Fruit fly (Drosophila melanogaster) whole organism, embryonic: ENCODE measurements around the gene hale.
A peak's percentile ranks its signal among the peaks of the same experiment; 100 is the strongest.

ENCODE experiments used
- Awh ChIP-seq: fragments of 200-800 bp; sonication (Bioruptor generic); IDR thresholded peaks from 2 replicates; pipeline ENCODE4, ENCODE4 v1.3.6; 2022; ENCODE audit warnings: missing biosample characterization, missing genetic modification characterization
- Bgb ChIP-seq: fragments of 200-800 bp; sonication (Bioruptor generic); IDR thresholded peaks from 2 replicates; pipeline ENCODE4 v1.3.6; 2022; ENCODE audit warnings: missing biosample characterization, missing genetic modification characterization; ENCODE audit not compliant: partially characterized antibody
- CG1024 ChIP-seq: fragments of 200-800 bp; sonication (Bioruptor generic); IDR thresholded peaks from 2 replicates; pipeline ENCODE4 v1.3.6; 2022; ENCODE audit warnings: missing biosample characterization, missing genetic modification characterization
- CG11504 ChIP-seq: fragments of 200-800 bp; sonication (Bioruptor generic); optimal IDR thresholded peaks from 3 replicates; lab custom pipeline; 2019; ENCODE audit warnings: missing biosample characterization, mild to moderate bottlenecking, missing genetic modification characterization, moderate library complexity
- CG12391 ChIP-seq: fragments of 200-800 bp; sonication (Bioruptor generic); optimal IDR thresholded peaks from 3 replicates; lab custom pipeline; 2018; ENCODE audit warnings: missing biosample characterization, mild to moderate bottlenecking, missing genetic modification characterization, moderate library complexity
- CG13894 ChIP-seq: fragments of 200-800 bp; sonication (Bioruptor generic); optimal IDR thresholded peaks from 3 replicates; lab custom pipeline; 2018; ENCODE audit warnings: missing biosample characterization, mild to moderate bottlenecking, missing genetic modification characterization, moderate library complexity
- CG14710 ChIP-seq: fragments of 200-800 bp; sonication (Bioruptor generic); optimal IDR thresholded peaks from 3 replicates; lab custom pipeline; 2019; ENCODE audit warnings: missing biosample characterization, mild to moderate bottlenecking, missing genetic modification characterization, moderate library complexity
- CG14965 ChIP-seq: fragments of 200-800 bp; sonication (Bioruptor generic); optimal IDR thresholded peaks from 2 replicates; lab custom pipeline; 2016; ENCODE audit warnings: missing biosample characterization, missing genetic modification characterization, borderline replicate concordance
- CG17361 ChIP-seq: fragments of 200-800 bp; sonication (Bioruptor generic); IDR thresholded peaks from 3 replicates; pipeline ENCODE4 v1.3.6; 2022; ENCODE audit warnings: missing biosample characterization, missing genetic modification characterization
- CG17568 ChIP-seq: fragments of 200-800 bp; sonication (Bioruptor generic); optimal IDR thresholded peaks from 2 replicates; lab custom pipeline; 2018; ENCODE audit warnings: missing biosample characterization, mild to moderate bottlenecking, missing genetic modification characterization, moderate library complexity
- CG17912 ChIP-seq: fragments of 200-800 bp; sonication (Bioruptor generic); optimal IDR thresholded peaks from 2 replicates; lab custom pipeline; 2018; ENCODE audit warnings: missing biosample characterization, mild to moderate bottlenecking, missing genetic modification characterization
- CG18476 ChIP-seq: fragments of 200-800 bp; sonication (Bioruptor generic); optimal IDR thresholded peaks from 2 replicates; lab custom pipeline; 2016; ENCODE audit warnings: missing biosample characterization, mild to moderate bottlenecking, missing genetic modification characterization
- CG30020 ChIP-seq: fragments of 200-800 bp; optimal IDR thresholded peaks from 2 replicates; lab custom pipeline; 2019; ENCODE audit warnings: missing biosample characterization, mild to moderate bottlenecking, missing genetic modification characterization, moderate library complexity
- CG32532 ChIP-seq: fragments of 200-800 bp; sonication (Bioruptor generic); IDR thresholded peaks from 2 replicates; pipeline ENCODE4 v1.3.6; 2022; ENCODE audit warnings: missing biosample characterization, missing genetic modification characterization
- CG32767 ChIP-seq: fragments of 200-800 bp; sonication (Bioruptor generic); IDR thresholded peaks from 2 replicates; pipeline ENCODE4 v1.3.6; 2022; ENCODE audit warnings: missing biosample characterization, missing genetic modification characterization
- CG4424 ChIP-seq: fragments of 200-800 bp; sonication (Bioruptor generic); optimal IDR thresholded peaks from 3 replicates; lab custom pipeline; 2016; ENCODE audit warnings: missing biosample characterization, missing genetic modification characterization
- CG4707 ChIP-seq: fragments of 200-800 bp; sonication (Bioruptor generic); optimal IDR thresholded peaks from 2 replicates; lab custom pipeline; 2018; ENCODE audit warnings: missing biosample characterization, mild to moderate bottlenecking, missing genetic modification characterization, moderate library complexity
- CG4820 ChIP-seq: fragments of 200-800 bp; sonication (Bioruptor generic); optimal IDR thresholded peaks from 3 replicates; lab custom pipeline; 2016; ENCODE audit warnings: missing biosample characterization, missing genetic modification characterization
- CG6765 ChIP-seq: fragments of 200-800 bp; sonication (Bioruptor generic); optimal IDR thresholded peaks from 3 replicates; lab custom pipeline; 2017; ENCODE audit warnings: missing biosample characterization, mild to moderate bottlenecking, missing genetic modification characterization
- Chrac-16 ChIP-seq: fragments of 200-800 bp; sonication (Bioruptor generic); optimal IDR thresholded peaks from 3 replicates; lab custom pipeline; 2016; ENCODE audit warnings: missing biosample characterization, missing genetic modification characterization
- Hey ChIP-seq: fragments of 200-800 bp; sonication (Bioruptor generic); optimal IDR thresholded peaks from 3 replicates; lab custom pipeline; 2018; ENCODE audit warnings: missing biosample characterization, mild to moderate bottlenecking, missing genetic modification characterization
- Med ChIP-seq: fragments of 200-800 bp; sonication (Bioruptor generic); peaks from one replicate; lab custom pipeline; 2016; ENCODE audit warnings: missing biosample characterization, missing genetic modification characterization, mild to moderate bottlenecking, inconsistent platforms, moderate library complexity
- Oli ChIP-seq: fragments of 200-800 bp; sonication (Bioruptor generic); optimal IDR thresholded peaks from 2 replicates; lab custom pipeline; 2018; ENCODE audit warnings: missing biosample characterization, mild to moderate bottlenecking, missing genetic modification characterization, moderate library complexity
- Opbp ChIP-seq: fragments of 200-800 bp; sonication (Bioruptor generic); IDR thresholded peaks from 3 replicates; pipeline ENCODE4 v1.3.6; 2022; ENCODE audit warnings: missing biosample characterization, missing genetic modification characterization; ENCODE audit not compliant: partially characterized antibody
- Rfx ChIP-seq: fragments of 200-800 bp; sonication (Bioruptor generic); IDR thresholded peaks from 2 replicates; pipeline ENCODE4 v1.3.6; 2022; ENCODE audit warnings: missing biosample characterization, missing genetic modification characterization
- Spps ChIP-seq: fragments of 200-800 bp; sonication (Bioruptor generic); optimal IDR thresholded peaks from 2 replicates; lab custom pipeline; 2018; ENCODE audit warnings: missing biosample characterization, mild to moderate bottlenecking, missing genetic modification characterization
- Vsx1 ChIP-seq: fragments of 200-800 bp; sonication (Bioruptor generic); optimal IDR thresholded peaks from 2 replicates; lab custom pipeline; 2017; ENCODE audit warnings: missing biosample characterization, mild to moderate bottlenecking, missing genetic modification characterization, missing genetic modification reagents
- Xrp1 ChIP-seq: fragments of 200-800 bp; sonication (Bioruptor generic); IDR thresholded peaks from 2 replicates; pipeline ENCODE4 v1.3.6; 2022; ENCODE audit warnings: missing biosample characterization, missing genetic modification characterization
- YL-1 ChIP-seq: fragments of 200-800 bp; sonication (Bioruptor generic); optimal IDR thresholded peaks from 3 replicates; lab custom pipeline; 2017; ENCODE audit warnings: missing biosample characterization, mild to moderate bottlenecking, missing genetic modification characterization
- bab2 ChIP-seq: fragments of 200-800 bp; sonication (Bioruptor generic); optimal IDR thresholded peaks from 2 replicates; lab custom pipeline; 2016; ENCODE audit warnings: missing biosample characterization, missing genetic modification characterization
- bbx ChIP-seq: fragments of 200-800 bp; sonication (Bioruptor generic); IDR thresholded peaks from 2 replicates; pipeline ENCODE4 v1.3.6; 2022; ENCODE audit warnings: missing biosample characterization, missing genetic modification characterization; ENCODE audit not compliant: partially characterized antibody
- caup ChIP-seq: fragments of 200-800 bp; sonication (Bioruptor generic); optimal IDR thresholded peaks from 3 replicates; lab custom pipeline; 2017; ENCODE audit warnings: missing biosample characterization, mild to moderate bottlenecking, missing genetic modification characterization, moderate library complexity; ENCODE audit not compliant: severe bottlenecking
- chif ChIP-seq, 2 experiments: fragments of 200-800 bp; sonication (Bioruptor generic); optimal IDR thresholded peaks; 3 replicates each; lab custom pipeline; 2016; ENCODE audit warnings: missing biosample characterization in 2 of 2, missing genetic modification characterization in 2 of 2
- chm ChIP-seq: fragments of 200-800 bp; sonication (Bioruptor generic); IDR thresholded peaks from 2 replicates; pipeline ENCODE4 v1.3.6; 2022; ENCODE audit warnings: missing biosample characterization, missing genetic modification characterization
- dmrt99B ChIP-seq: fragments of 200-800 bp; sonication (Bioruptor generic); optimal IDR thresholded peaks from 2 replicates; lab custom pipeline; 2018; ENCODE audit warnings: missing biosample characterization, mild to moderate bottlenecking, missing genetic modification characterization, moderate library complexity
- eve ChIP-seq, 2 experiments: fragments of >200 bp; optimal IDR thresholded peaks; 2 replicates each; lab custom pipeline; 2017; ENCODE audit warnings: missing biosample characterization in 2 of 2, missing genetic modification characterization in 2 of 2
- ewg ChIP-seq: fragments of 200-800 bp; sonication (Bioruptor generic); optimal IDR thresholded peaks from 3 replicates; lab custom pipeline; 2017; ENCODE audit warnings: mild to moderate bottlenecking, missing biosample characterization, missing genetic modification reagents, missing genetic modification characterization
- gcm ChIP-seq: fragments of 200-800 bp; sonication (Bioruptor generic); optimal IDR thresholded peaks from 2 replicates; lab custom pipeline; 2019; ENCODE audit warnings: missing biosample characterization, mild to moderate bottlenecking, missing genetic modification characterization, moderate library complexity
- hbn ChIP-seq: fragments of 200-800 bp; sonication (Bioruptor generic); IDR thresholded peaks from 2 replicates; pipeline ENCODE4 v1.3.6; 2022; ENCODE audit warnings: missing biosample characterization, missing genetic modification characterization; ENCODE audit not compliant: partially characterized antibody
- inv ChIP-seq: fragments of 200-800 bp; sonication (Bioruptor generic); IDR thresholded peaks from 2 replicates; pipeline ENCODE4 v1.3.6; 2022; ENCODE audit warnings: missing biosample characterization, missing genetic modification characterization; ENCODE audit not compliant: partially characterized antibody
- lmd ChIP-seq: fragments of 200-800 bp; sonication (Bioruptor generic); IDR thresholded peaks from 2 replicates; pipeline ENCODE4 v1.3.6; 2022; ENCODE audit warnings: missing biosample characterization, missing genetic modification characterization
- org-1 ChIP-seq: fragments of 200-800 bp; sonication (Bioruptor generic); optimal IDR thresholded peaks from 2 replicates; lab custom pipeline; 2017; ENCODE audit warnings: missing biosample characterization, missing genetic modification characterization
- seq ChIP-seq: fragments of 200-800 bp; sonication (Bioruptor generic); IDR thresholded peaks from 2 replicates; pipeline ENCODE4 v1.3.6; 2022; ENCODE audit warnings: missing biosample characterization, missing genetic modification characterization
- sna ChIP-seq: fragments of 200-800 bp; sonication (Bioruptor generic); IDR thresholded peaks from 2 replicates; pipeline ENCODE4 v1.3.6; 2022; ENCODE audit warnings: missing biosample characterization, missing genetic modification characterization; ENCODE audit not compliant: partially characterized antibody
- tin ChIP-seq: fragments of 200-800 bp; sonication (Bioruptor generic); optimal IDR thresholded peaks from 3 replicates; lab custom pipeline; 2016; ENCODE audit warnings: missing biosample characterization, missing genetic modification characterization
- tll ChIP-seq, 2 experiments: fragments of 200-800 bp in 1 of 2; fragments of >200 bp in 1 of 2; sonication (Bioruptor generic) in 1 of 2; optimal IDR thresholded peaks; 2 replicates each; lab custom pipeline; 2017 to 2019; ENCODE audit warnings: missing biosample characterization in 2 of 2, missing genetic modification characterization in 2 of 2, mild to moderate bottlenecking in 1 of 2, moderate library complexity in 1 of 2
- tna ChIP-seq: fragments of 200-800 bp; sonication (Bioruptor generic); IDR thresholded peaks from 2 replicates; pipeline ENCODE4 v1.3.6; 2022; ENCODE audit warnings: missing biosample characterization, missing genetic modification characterization; ENCODE audit not compliant: partially characterized antibody
- trem ChIP-seq: fragments of 200-800 bp; optimal IDR thresholded peaks from 3 replicates; lab custom pipeline; 2019; ENCODE audit warnings: missing biosample characterization, mild to moderate bottlenecking, missing genetic modification characterization, moderate library complexity
- unpg ChIP-seq: fragments of 200-800 bp; sonication (Bioruptor generic); optimal IDR thresholded peaks from 3 replicates; lab custom pipeline; 2018; ENCODE audit warnings: missing biosample characterization, mild to moderate bottlenecking, missing genetic modification characterization, moderate library complexity

Gene hale

DNA sequence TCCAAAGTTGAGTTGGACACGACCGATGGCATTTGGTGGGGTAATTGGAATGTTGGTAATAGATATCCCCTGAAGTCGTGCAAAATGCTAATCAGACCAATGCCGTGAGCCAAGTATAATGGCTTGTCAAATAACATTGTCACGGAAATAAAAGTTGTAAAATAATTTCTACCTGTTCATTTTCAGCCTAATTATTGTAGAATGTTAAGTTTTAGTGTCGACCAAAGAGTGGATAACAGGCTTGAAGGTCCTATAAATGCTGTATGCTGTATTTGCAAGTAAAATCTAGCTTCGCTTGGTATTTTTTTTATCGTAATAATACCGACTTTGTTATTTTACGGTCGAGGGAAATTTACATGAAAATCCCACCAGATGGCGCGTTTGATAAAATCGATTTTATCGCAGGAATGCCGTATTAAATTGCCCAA lies 18.8 kb upstream of the hale start (continued):
- no peak for TF ChIP-seq CG4424 (GFP tag; lab: Kevin White, UChicago)
- no peak for TF ChIP-seq CG32767
- no peak for TF ChIP-seq Rfx (GFP tag; lab: Robert Waterston, UW)
- peak; percentile 23; the same call in 1 of the 2 replicates for TF ChIP-seq inv (GFP tag; lab: Robert Waterston, UW)
- TF ChIP-seq Bgb, result peak; percentile 79; the same call in 1 of the 2 replicates
- no peak for TF ChIP-seq chm (GFP tag; lab: Robert Waterston, UW)
- no peak for TF ChIP-seq Hey (tag; lab: Kevin White, UChicago)
- TF ChIP-seq unpg (GFP tag; lab: Kevin White, UChicago), result peak; percentile 20
- no peak for TF ChIP-seq lmd (GFP tag; lab: Robert Waterston, UW)
- peak; percentile 43 for TF ChIP-seq trem (tag; lab: Kevin White, UChicago)
- peak; percentile 15 for TF ChIP-seq dmrt99B
- TF ChIP-seq chif (GFP tag; optimal IDR thresholded peaks at IDR 0.05; lab: Kevin White, UChicago), result no peak
- TF ChIP-seq CG6765 (GFP tag; lab: Kevin White, UChicago), result no peak
- TF ChIP-seq CG32532, result peak; percentile 32; the same call in 1 of the 2 replicates
- no peak for TF ChIP-seq Oli (tag; lab: Kevin White, UChicago)
- peak; percentile 37; the same call in 1 of the 2 replicates for TF ChIP-seq hbn (GFP tag; lab: Robert Waterston, UW)
- TF ChIP-seq CG1024 (GFP tag; lab: Robert Waterston, UW), result no peak
- no peak for TF ChIP-seq Awh (GFP tag; lab: Robert Waterston, UW)
- 0 out of 2 replicates have a peak, but pooled peaks have one; percentile 10 for TF ChIP-seq tna (GFP tag; lab: Robert Waterston, UW)
- TF ChIP-seq seq, result no peak
- peak; percentile 75 for TF ChIP-seq Med
- peak; percentile 4 for TF ChIP-seq Spps (tag; lab: Kevin White, UChicago)
- TF ChIP-seq CG17912 (GFP tag; lab: Kevin White, UChicago), result peak; percentile 60
- TF ChIP-seq CG13894 (tag; lab: Kevin White, UChicago), result peak; percentile 89
- no peak for TF ChIP-seq bab2 (GFP tag; lab: Kevin White, UChicago)
- TF ChIP-seq CG30020, result peak; percentile 28
- TF ChIP-seq sna, result no peak
- TF ChIP-seq Xrp1 (GFP tag; lab: Robert Waterston, UW), result peak; percentile 30; the same call in 1 of the 2 replicates
- TF ChIP-seq eve (GFP tag; optimal IDR thresholded peaks at IDR 0.05; lab: Kevin White, UChicago), result peak in 1 of 2 experiments; percentile 65
- TF ChIP-seq CG14965 (GFP tag; lab: Kevin White, UChicago), result no peak
- no peak for TF ChIP-seq caup (GFP tag; lab: Kevin White, UChicago)
- no peak; the same call in 2 of the 3 replicates for TF ChIP-seq CG17361 (GFP tag; lab: Robert Waterston, UW)
- TF ChIP-seq CG17568 (GFP tag; lab: Kevin White, UChicago), result no peak
- peak; percentile 31 for TF ChIP-seq CG12391
- TF ChIP-seq CG4707 (GFP tag; lab: Kevin White, UChicago), result peak; percentile 31
- TF ChIP-seq Opbp (GFP tag; lab: Robert Waterston, UW), result peak; percentile 49; the same call in 2 of the 3 replicates
- TF ChIP-seq CG4820, result no peak
- peak; percentile 71 for TF ChIP-seq bbx
- TF ChIP-seq Chrac-16 (GFP tag; lab: Kevin White, UChicago), result no peak
- no peak for TF ChIP-seq tin (GFP tag; lab: Kevin White, UChicago)
- peak; percentile 69 for TF ChIP-seq Vsx1 (GFP tag; lab: Kevin White, UChicago)
- no peak for TF ChIP-seq tll (GFP tag; optimal IDR thresholded peaks at IDR 0.05; lab: Kevin White, UChicago)
- TF ChIP-seq CG14710 (tag; lab: Kevin White, UChicago), result peak; percentile 50
- no peak for TF ChIP-seq CG18476
- no peak for TF ChIP-seq CG11504 (tag; lab: Kevin White, UChicago)
- no peak for TF ChIP-seq YL-1
- TF ChIP-seq ewg (GFP tag; lab: Kevin White, UChicago), result no peak
- TF ChIP-seq org-1 (GFP tag; lab: Kevin White, UChicago), result no peak
- TF ChIP-seq gcm, result no peak
